Fruit fly (Drosophila melanogaster) whole organism, prepupa: ENCODE results near the gene JTBR.

Experiments used
- Blimp-1 ChIP-seq: fragments of 200-800 bp; sonication (Bioruptor generic); optimal IDR thresholded peaks from 3 replicates; lab custom pipeline; 2017; ENCODE audit warnings: missing biosample characterization, missing genetic modification characterization, mild to moderate bottlenecking, moderate library complexity, missing genetic modification reagents
- CG10631 ChIP-seq: fragments of 200-800 bp; sonication (Bioruptor generic); optimal IDR thresholded peaks from 2 replicates; lab custom pipeline; 2016; ENCODE audit warnings: missing biosample characterization, missing genetic modification characterization
- CG15336 ChIP-seq: fragments of 200-800 bp; sonication (Bioruptor generic); IDR thresholded peaks from 2 replicates; pipeline ENCODE4 v1.3.6; 2022; ENCODE audit warnings: missing biosample characterization, missing genetic modification characterization
- CG31627 ChIP-seq: fragments of 200-800 bp; sonication (Bioruptor generic); optimal IDR thresholded peaks from 3 replicates; lab custom pipeline; 2016; ENCODE audit warnings: missing biosample characterization, missing genetic modification characterization
- CG6808 ChIP-seq: fragments of 200-800 bp; sonication (Bioruptor generic); optimal IDR thresholded peaks from 3 replicates; lab custom pipeline; 2017; ENCODE audit warnings: missing biosample characterization, missing genetic modification characterization, mild to moderate bottlenecking, moderate library complexity, missing genetic modification reagents
- Ets21C ChIP-seq: fragments of 200-800 bp; sonication (Bioruptor generic); optimal IDR thresholded peaks from 3 replicates; lab custom pipeline; 2016; ENCODE audit warnings: missing biosample characterization, missing genetic modification characterization
- Hr38 ChIP-seq: sonication (Bioruptor generic); optimal IDR thresholded peaks from 2 replicates; lab custom pipeline; 2016; ENCODE audit warnings: missing biosample characterization, missing genetic modification characterization
- OdsH ChIP-seq: fragments of 200-800 bp; sonication (Bioruptor generic); optimal IDR thresholded peaks from 3 replicates; lab custom pipeline; 2016; ENCODE audit warnings: missing biosample characterization, missing genetic modification characterization
- achi ChIP-seq: fragments of 200-800 bp; sonication (Bioruptor generic); optimal IDR thresholded peaks from 3 replicates; lab custom pipeline; 2016; ENCODE audit warnings: missing biosample characterization, missing genetic modification characterization
- dac ChIP-seq: fragments of 200-800 bp; sonication (Bioruptor generic); optimal IDR thresholded peaks from 2 replicates; lab custom pipeline; 2017; ENCODE audit warnings: missing biosample characterization, mild to moderate bottlenecking, missing genetic modification characterization
- fkh ChIP-seq: fragments of 200-800 bp; sonication (Bioruptor generic); optimal IDR thresholded peaks from 3 replicates; lab custom pipeline; 2017; ENCODE audit warnings: missing biosample characterization, mild to moderate bottlenecking, missing genetic modification characterization, moderate library complexity

- TF ChIP-seq fkh (GFP tag; lab: Kevin White, UChicago): no peak
- TF ChIP-seq Blimp-1 (GFP tag; lab: Kevin White, UChicago): no peak
- no peak for TF ChIP-seq Ets21C (GFP tag; lab: Kevin White, UChicago)
- no peak for TF ChIP-seq Hr38 (GFP tag; lab: Kevin White, UChicago)
- TF ChIP-seq dac (GFP tag; lab: Kevin White, UChicago): no peak
- TF ChIP-seq achi (GFP tag; lab: Kevin White, UChicago): no peak
- peak; percentile 25 for TF ChIP-seq CG6808 (GFP tag; lab: Kevin White, UChicago)
- TF ChIP-seq CG10631 (GFP tag; lab: Kevin White, UChicago): no peak
- TF ChIP-seq OdsH (GFP tag; lab: Kevin White, UChicago): no peak
- no peak for TF ChIP-seq CG31627
- TF ChIP-seq CG15336 (GFP tag; lab: Robert Waterston, UW): peak; percentile 54; the same call in 1 of the 2 replicates
These were observed 47.1 kb downstream of the JTBR start, which contains the start of gene Cht2 for dm6 chr3L:1755458-1755984.
